Fruit fly (Drosophila melanogaster): ENCODE measurements around the gene CG10970.

Gene CG10970

dm6 chrX:9077558-9077957, 6.3 kb upstream of the CG10970 start:
- TF ChIP-seq Rel (GFP tag; optimal IDR thresholded peaks at IDR 0.05) = no peak
- peak; percentile 69 for TF ChIP-seq Rel (tag; optimal IDR thresholded peaks at IDR 0.05)
- no peak for TF ChIP-seq usp (GFP tag; optimal IDR thresholded peaks at IDR 0.05)

DNA sequence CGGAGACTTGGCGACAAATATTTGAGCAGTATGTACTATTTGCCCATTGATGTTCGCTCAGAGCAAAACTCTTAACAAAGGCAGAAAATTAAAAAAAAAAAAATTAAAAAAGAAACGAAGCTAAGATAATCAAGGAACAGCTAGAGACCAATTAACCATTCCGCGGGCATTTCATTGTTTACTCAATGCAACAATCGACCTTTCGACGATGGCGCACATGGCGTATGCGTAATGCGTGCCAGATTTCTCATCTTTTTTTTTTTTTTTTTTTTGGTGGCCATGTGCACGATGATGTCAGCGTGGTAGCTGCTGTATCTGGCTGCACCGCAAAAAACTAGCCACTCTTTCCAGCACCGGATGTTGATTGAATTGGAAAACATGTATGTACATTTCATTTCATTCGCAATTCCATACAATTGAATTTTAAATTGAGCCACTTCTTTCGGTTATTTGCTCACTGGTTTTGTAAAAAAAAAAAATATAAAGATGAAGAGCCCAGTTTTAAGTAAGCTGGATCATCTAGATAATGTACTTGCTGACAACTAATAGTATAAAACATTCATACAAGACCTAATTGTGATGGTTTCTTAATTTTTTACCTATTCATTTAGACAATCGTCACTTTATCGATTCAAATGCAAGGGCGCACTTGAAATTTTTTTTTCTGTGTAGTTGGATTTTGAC, 4.6 kb upstream of the CG10970 start:
- TF ChIP-seq sv (GFP tag; optimal IDR thresholded peaks at IDR 0.05) = no peak
- TF ChIP-seq fru (GFP tag; optimal IDR thresholded peaks at IDR 0.05) = peak; percentile 59
- no peak for TF ChIP-seq tai (GFP tag; optimal IDR thresholded peaks at IDR 0.05)
- no peak for TF ChIP-seq N (GFP tag; optimal IDR thresholded peaks at IDR 0.05)
- no peak for TF ChIP-seq Mio (GFP tag; optimal IDR thresholded peaks at IDR 0.05)
- TF ChIP-seq HLH106 (tag; optimal IDR thresholded peaks at IDR 0.05) = peak; percentile 29
- peak; percentile 49 for TF ChIP-seq h (GFP tag; optimal IDR thresholded peaks at IDR 0.05)
- no peak for TF ChIP-seq CrebA (GFP tag; optimal IDR thresholded peaks at IDR 0.05; ENCODE audit: borderline replicate concordance)
- TF ChIP-seq OdsH (GFP tag; optimal IDR thresholded peaks at IDR 0.05) = no peak
- no peak for TF ChIP-seq pan (optimal IDR thresholded peaks at IDR 0.05)
- no peak for TF ChIP-seq Rel (GFP tag; optimal IDR thresholded peaks at IDR 0.05)
- TF ChIP-seq Rel (tag; optimal IDR thresholded peaks at IDR 0.05) = no peak
- TF ChIP-seq Hr83 (GFP tag; optimal IDR thresholded peaks at IDR 0.05; ENCODE audit: poor library complexity, severe bottlenecking) = no peak
- TF ChIP-seq Dfd (GFP tag; optimal IDR thresholded peaks at IDR 0.05) = no peak
- peak; percentile 35 for TF ChIP-seq Sp1 (GFP tag; optimal IDR thresholded peaks at IDR 0.05)
- no peak for TF ChIP-seq usp (GFP tag; optimal IDR thresholded peaks at IDR 0.05)
- TF ChIP-seq psq (GFP tag; optimal IDR thresholded peaks at IDR 0.05) = peak; percentile 6
- TF ChIP-seq CG32264 (GFP tag; optimal IDR thresholded peaks at IDR 0.05) = no peak
- TF ChIP-seq lola (GFP tag; optimal IDR thresholded peaks at IDR 0.05) = no peak
- TF ChIP-seq dl (GFP tag; optimal IDR thresholded peaks at IDR 0.05; ENCODE audit: insufficient read depth in 1 of 2, partially characterized antibody in 2 of 2) = no peak
- peak; percentile 58 for TF ChIP-seq ey (GFP tag; optimal IDR thresholded peaks at IDR 0.05)
- no peak for TF ChIP-seq CG9705 (GFP tag; optimal IDR thresholded peaks at IDR 0.05)
- TF ChIP-seq rgr (GFP tag; optimal IDR thresholded peaks at IDR 0.05) = peak; percentile 34
- TF ChIP-seq br (GFP tag; optimal IDR thresholded peaks at IDR 0.05) = peak; percentile 35
- TF ChIP-seq Abd-B (GFP tag; optimal IDR thresholded peaks at IDR 0.05) = no peak
- TF ChIP-seq Myc (optimal IDR thresholded peaks at IDR 0.05) = no peak
- no peak for TF ChIP-seq Vsx2 (GFP tag; optimal IDR thresholded peaks at IDR 0.05; ENCODE audit: partially characterized antibody)
- no peak for TF ChIP-seq jim (GFP tag; optimal IDR thresholded peaks at IDR 0.05)
- peak; percentile 11 for TF ChIP-seq Hnf4 (GFP tag; optimal IDR thresholded peaks at IDR 0.05)
- TF ChIP-seq Dif (GFP tag; optimal IDR thresholded peaks at IDR 0.05; ENCODE audit: partially characterized antibody) = no peak
- TF ChIP-seq sage (GFP tag; optimal IDR thresholded peaks at IDR 0.05) = no peak
- no peak for TF ChIP-seq GATAd (GFP tag; optimal IDR thresholded peaks at IDR 0.05)
- peak; percentile 27 for TF ChIP-seq woc (GFP tag; optimal IDR thresholded peaks at IDR 0.05)
- peak in 1 of 2 experiments; percentile 30 for TF ChIP-seq foxo (GFP tag; optimal IDR thresholded peaks at IDR 0.05)
- TF ChIP-seq dsf (GFP tag; optimal IDR thresholded peaks at IDR 0.05; ENCODE audit: borderline replicate concordance) = no peak
- no peak for TF ChIP-seq Jra (GFP tag; optimal IDR thresholded peaks at IDR 0.05)
- no peak for TF ChIP-seq brk (GFP tag; optimal IDR thresholded peaks at IDR 0.05)
- TF ChIP-seq Hr78 (GFP tag; optimal IDR thresholded peaks at IDR 0.05) = no peak
- TF ChIP-seq dmrt93B (GFP tag; optimal IDR thresholded peaks at IDR 0.05) = peak; percentile 25

DNA sequence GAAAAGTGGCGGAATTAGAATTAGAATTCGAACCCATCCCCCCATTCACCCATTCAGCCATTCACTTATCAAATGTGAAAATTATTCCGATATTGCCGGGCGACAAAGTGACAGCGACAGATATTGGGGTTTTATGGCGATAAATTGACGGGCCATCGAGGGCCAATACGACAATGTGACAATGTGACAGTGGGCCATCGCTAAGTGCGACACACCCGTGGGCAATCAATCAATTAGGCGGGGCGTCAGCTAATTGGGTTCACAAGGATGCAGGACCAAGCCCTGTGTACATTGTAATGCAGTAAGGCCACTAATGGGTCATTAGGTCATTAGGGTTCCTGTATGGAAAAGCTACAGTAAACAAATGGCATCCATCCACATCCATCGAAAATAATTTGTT, 2.8 kb upstream of the CG10970 start:
- TF ChIP-seq Hnf4 (GFP tag; optimal IDR thresholded peaks at IDR 0.05) = no peak
- TF ChIP-seq Myc (optimal IDR thresholded peaks at IDR 0.05) = no peak
- TF ChIP-seq rgr (GFP tag; optimal IDR thresholded peaks at IDR 0.05) = no peak
- TF ChIP-seq dl (GFP tag; optimal IDR thresholded peaks at IDR 0.05; ENCODE audit: insufficient read depth in 1 of 2, partially characterized antibody in 2 of 2) = no peak
- TF ChIP-seq OdsH (GFP tag; optimal IDR thresholded peaks at IDR 0.05) = no peak
